Worm (Caenorhabditis elegans) whole organism, young adult: ENCODE results near the gene B0457.2.

Experiments used
- K12H6.12 ChIP-seq: fragments of 200-800 bp; sonication (Bioruptor generic); optimal IDR thresholded peaks from 2 replicates; lab custom pipeline; 2018; ENCODE audit warnings: mild to moderate bottlenecking, missing genetic modification characterization, missing compliant biosample characterization
- dpl-1 ChIP-seq: fragments of 150-350 bp; optimal IDR thresholded peaks from 2 replicates; lab custom pipeline; 2014; ENCODE audit warnings: missing biosample characterization, missing genetic modification reagents, missing genetic modification characterization
- fkh-3 ChIP-seq: sonication (generic microtip); optimal IDR thresholded peaks from 2 replicates; lab custom pipeline; 2016; ENCODE audit warnings: mild to moderate bottlenecking, missing genetic modification characterization, missing compliant biosample characterization

DNA sequence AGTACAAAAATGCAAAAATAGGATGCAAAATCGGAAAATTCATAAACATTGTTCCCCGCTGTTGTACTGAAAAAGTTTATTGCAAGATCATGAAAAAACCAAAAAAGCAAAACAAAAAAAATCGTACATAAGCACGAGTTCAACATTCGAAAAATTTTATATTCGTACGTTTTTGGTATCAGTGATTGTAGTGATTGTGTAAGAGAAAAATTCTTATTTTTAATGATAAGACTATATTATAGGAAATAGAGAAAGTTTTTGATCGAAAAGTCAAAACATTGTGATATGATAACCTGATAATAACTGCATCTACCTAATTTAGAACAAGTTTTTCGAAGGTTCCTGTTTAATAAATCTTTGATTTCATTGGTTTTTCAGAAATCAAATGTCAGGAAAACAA is 9.0 kb downstream of the B0457.2 start:
- no peak for TF ChIP-seq fkh-3 (tag; lab: Kevin White, UChicago)
- TF ChIP-seq dpl-1 = no peak
- TF ChIP-seq K12H6.12 (tag; lab: Kevin White, UChicago) = no peak
